Fruit fly (Drosophila melanogaster) whole organism, embryonic: ENCODE results near the gene CG7974.

Experiments used
- Atf3 ChIP-seq: fragments of 200-800 bp; sonication (Bioruptor generic); optimal IDR thresholded peaks from 3 replicates; lab custom pipeline; 2016; ENCODE audit warnings: missing biosample characterization, missing genetic modification characterization
- CG12299 ChIP-seq: fragments of 200-800 bp; sonication (Bioruptor generic); optimal IDR thresholded peaks from 2 replicates; lab custom pipeline; 2018; ENCODE audit warnings: missing biosample characterization, mild to moderate bottlenecking, missing genetic modification characterization
- CG13894 ChIP-seq: fragments of 200-800 bp; sonication (Bioruptor generic); optimal IDR thresholded peaks from 3 replicates; lab custom pipeline; 2018; ENCODE audit warnings: missing biosample characterization, mild to moderate bottlenecking, missing genetic modification characterization, moderate library complexity
- CG1529 ChIP-seq: fragments of 200-800 bp; sonication (Bioruptor generic); optimal IDR thresholded peaks from 3 replicates; lab custom pipeline; 2018; ENCODE audit warnings: missing biosample characterization, missing genetic modification characterization
- CG17328 ChIP-seq: fragments of 200-800 bp; sonication (Bioruptor generic); IDR thresholded peaks from 2 replicates; pipeline ENCODE4 v1.3.6; 2022; ENCODE audit warnings: missing biosample characterization, missing genetic modification characterization
- CG2120 ChIP-seq: fragments of 200-800 bp; sonication (Bioruptor generic); optimal IDR thresholded peaks from 3 replicates; lab custom pipeline; 2016; ENCODE audit warnings: missing biosample characterization, missing genetic modification characterization
- CG31224 ChIP-seq: fragments of 200-800 bp; sonication (Bioruptor generic); IDR thresholded peaks from 2 replicates; pipeline ENCODE4 v1.3.6; 2022; ENCODE audit warnings: missing biosample characterization, missing genetic modification characterization
- CG34376 ChIP-seq: fragments of 200-800 bp; sonication (Bioruptor generic); optimal IDR thresholded peaks from 2 replicates; lab custom pipeline; 2018; ENCODE audit warnings: missing biosample characterization, mild to moderate bottlenecking, missing genetic modification characterization
- CG3726 ChIP-seq: fragments of 200-800 bp; sonication (Bioruptor generic); IDR thresholded peaks from 3 replicates; pipeline ENCODE4, ENCODE4 v1.3.6; 2022; ENCODE audit warnings: missing biosample characterization, missing genetic modification characterization
- CG43689 ChIP-seq: fragments of 200-800 bp; sonication (Bioruptor generic); IDR thresholded peaks from 2 replicates; pipeline ENCODE4 v1.3.6; 2022; ENCODE audit warnings: missing biosample characterization, missing genetic modification characterization
- CG6175 ChIP-seq: fragments of 200-800 bp; sonication (Bioruptor generic); IDR thresholded peaks from 3 replicates; pipeline ENCODE4 v1.3.6; 2022; ENCODE audit warnings: missing biosample characterization, missing genetic modification characterization
- CG6765 ChIP-seq: fragments of 200-800 bp; sonication (Bioruptor generic); optimal IDR thresholded peaks from 3 replicates; lab custom pipeline; 2017; ENCODE audit warnings: missing biosample characterization, mild to moderate bottlenecking, missing genetic modification characterization
- CG7556 ChIP-seq: fragments of 200-800 bp; sonication (Bioruptor generic); optimal IDR thresholded peaks from 2 replicates; lab custom pipeline; 2017; ENCODE audit warnings: missing biosample characterization, mild to moderate bottlenecking, missing genetic modification characterization
- CG9437 ChIP-seq: fragments of 200-800 bp; sonication (Bioruptor generic); optimal IDR thresholded peaks from 2 replicates; lab custom pipeline; 2018; ENCODE audit warnings: missing biosample characterization, mild to moderate bottlenecking, missing genetic modification characterization
- CG9932 ChIP-seq: fragments of 200-800 bp; sonication (Bioruptor generic); IDR thresholded peaks from 2 replicates; pipeline ENCODE4 v1.3.6; 2022; ENCODE audit warnings: missing biosample characterization, missing genetic modification characterization
- CTCF ChIP-seq: fragments of 200-800 bp; sonication (Bioruptor generic); optimal IDR thresholded peaks from 2 replicates; lab custom pipeline; 2017; ENCODE audit warnings: missing biosample characterization, mild to moderate bottlenecking, missing genetic modification characterization, moderate library complexity
- Fer2 ChIP-seq: fragments of 200-800 bp; sonication (Bioruptor generic); optimal IDR thresholded peaks from 2 replicates; lab custom pipeline; 2018; ENCODE audit warnings: missing biosample characterization, mild to moderate bottlenecking, missing genetic modification characterization, moderate library complexity
- HLH4C ChIP-seq: fragments of 200-800 bp; sonication (Bioruptor generic); IDR thresholded peaks from 3 replicates; pipeline ENCODE4 v1.3.6; 2022; ENCODE audit warnings: missing biosample characterization, missing genetic modification characterization; ENCODE audit not compliant: partially characterized antibody
- HLH54F ChIP-seq: fragments of 200-800 bp; sonication (Bioruptor generic); optimal IDR thresholded peaks from 3 replicates; lab custom pipeline; 2016; ENCODE audit warnings: missing biosample characterization, missing genetic modification characterization
- Hand ChIP-seq: fragments of 200-800 bp; sonication (Bioruptor generic); optimal IDR thresholded peaks from 2 replicates; lab custom pipeline; 2017; ENCODE audit warnings: mild to moderate bottlenecking, missing biosample characterization, missing genetic modification reagents, missing genetic modification characterization
- Kr ChIP-seq: fragments of 200-800 bp; sonication (Bioruptor generic); optimal IDR thresholded peaks from 2 replicates; lab custom pipeline; 2017; ENCODE audit warnings: missing biosample characterization, mild to moderate bottlenecking, missing genetic modification characterization
- Lim3 ChIP-seq: fragments of 200-800 bp; sonication (Bioruptor generic); IDR thresholded peaks from 2 replicates; pipeline ENCODE4 v1.3.6; 2022; ENCODE audit warnings: missing biosample characterization, missing genetic modification characterization
- MTF-1 ChIP-seq: fragments of 200-800 bp; sonication (Bioruptor generic); optimal IDR thresholded peaks from 2 replicates; lab custom pipeline; 2018; ENCODE audit warnings: missing biosample characterization, mild to moderate bottlenecking, missing genetic modification characterization, borderline replicate concordance
- NC2β ChIP-seq: fragments of 200-800 bp; sonication (Bioruptor generic); optimal IDR thresholded peaks from 2 replicates; lab custom pipeline; 2016; ENCODE audit warnings: missing biosample characterization, missing genetic modification characterization
- NK7.1 ChIP-seq: fragments of 200-800 bp; sonication (Bioruptor generic); optimal IDR thresholded peaks from 3 replicates; lab custom pipeline; 2016; ENCODE audit warnings: missing biosample characterization, missing genetic modification characterization
- Ravus ChIP-seq: fragments of 200-800 bp; sonication (Bioruptor generic); IDR thresholded peaks from 2 replicates; pipeline ENCODE4 v1.3.6; 2022; ENCODE audit warnings: missing biosample characterization, missing genetic modification characterization
- Rfx ChIP-seq: fragments of 200-800 bp; sonication (Bioruptor generic); IDR thresholded peaks from 2 replicates; pipeline ENCODE4 v1.3.6; 2022; ENCODE audit warnings: missing biosample characterization, missing genetic modification characterization
- Scr ChIP-seq: fragments of 200-800 bp; sonication (Bioruptor generic); IDR thresholded peaks from 2 replicates; pipeline ENCODE4 v1.3.6; 2022; ENCODE audit warnings: missing biosample characterization, missing genetic modification characterization; ENCODE audit not compliant: partially characterized antibody
- Six4 ChIP-seq: fragments of 200-800 bp; sonication (Bioruptor generic); optimal IDR thresholded peaks from 2 replicates; lab custom pipeline; 2016; ENCODE audit warnings: missing biosample characterization, missing genetic modification characterization
- Ssrp ChIP-seq: fragments of 200-800 bp; sonication (Bioruptor generic); optimal IDR thresholded peaks from 2 replicates; lab custom pipeline; 2018; ENCODE audit warnings: missing biosample characterization, mild to moderate bottlenecking, missing genetic modification characterization, moderate library complexity
- Vsx1 ChIP-seq: fragments of 200-800 bp; sonication (Bioruptor generic); optimal IDR thresholded peaks from 2 replicates; lab custom pipeline; 2017; ENCODE audit warnings: missing biosample characterization, mild to moderate bottlenecking, missing genetic modification characterization, missing genetic modification reagents
- al ChIP-seq: fragments of 200-800 bp; sonication (Bioruptor generic); IDR thresholded peaks from 2 replicates; pipeline ENCODE4 v1.3.6; 2022; ENCODE audit warnings: missing biosample characterization, missing genetic modification characterization
- az2 ChIP-seq: fragments of 200-800 bp; sonication (Bioruptor generic); optimal IDR thresholded peaks from 3 replicates; lab custom pipeline; 2016; ENCODE audit warnings: missing biosample characterization, missing genetic modification characterization
- cato ChIP-seq: fragments of 200-800 bp; sonication (Bioruptor generic); optimal IDR thresholded peaks from 2 replicates; lab custom pipeline; 2016; ENCODE audit warnings: missing biosample characterization, missing genetic modification characterization, borderline replicate concordance
- cg ChIP-seq: fragments of 200-800 bp; sonication (Bioruptor generic); optimal IDR thresholded peaks from 3 replicates; lab custom pipeline; 2019; ENCODE audit warnings: missing biosample characterization, mild to moderate bottlenecking, missing genetic modification characterization, moderate library complexity
- emc ChIP-seq: fragments of 200-800 bp; sonication (Bioruptor generic); optimal IDR thresholded peaks from 2 replicates; lab custom pipeline; 2016; ENCODE audit warnings: missing biosample characterization, missing genetic modification characterization
- gcm2 ChIP-seq: fragments of 200-800 bp; sonication (Bioruptor generic); optimal IDR thresholded peaks from 2 replicates; lab custom pipeline; 2016; ENCODE audit warnings: missing biosample characterization, missing genetic modification characterization
- h ChIP-seq: fragments of >200 bp; optimal IDR thresholded peaks from 2 replicates; lab custom pipeline; 2017
- lbe ChIP-seq: fragments of 200-800 bp; sonication (Bioruptor generic); optimal IDR thresholded peaks from 2 replicates; lab custom pipeline; 2016; ENCODE audit warnings: missing biosample characterization, mild to moderate bottlenecking, missing genetic modification characterization
- pb ChIP-seq: fragments of 200-800 bp; sonication (Bioruptor generic); optimal IDR thresholded peaks from 3 replicates; lab custom pipeline; 2016; ENCODE audit warnings: missing biosample characterization, missing genetic modification characterization
- prd ChIP-seq, 3 experiments: fragments of >200 bp in 2 of 3; fragments of 200-800 bp in 1 of 3; sonication (Bioruptor generic) in 1 of 3; optimal IDR thresholded peaks in 2 of 3; IDR thresholded peaks in 1 of 3; 2 replicates in 2 of 3; 3 replicates in 1 of 3; pipeline versions ENCODE4 v1.3.6 to Lab custom; 2017 to 2022; ENCODE audit warnings: missing biosample characterization in 1 of 3, missing genetic modification characterization in 1 of 3
- pros ChIP-seq: fragments of 200-800 bp; sonication (Bioruptor generic); optimal IDR thresholded peaks from 3 replicates; lab custom pipeline; 2019; ENCODE audit warnings: missing biosample characterization, mild to moderate bottlenecking, missing genetic modification characterization, moderate library complexity
- salm ChIP-seq: fragments of 200-800 bp; sonication (Bioruptor generic); optimal IDR thresholded peaks from 2 replicates; lab custom pipeline; 2018; ENCODE audit warnings: missing biosample characterization, mild to moderate bottlenecking, missing genetic modification characterization
- sc ChIP-seq, 3 experiments: fragments of >200 bp in 2 of 3; fragments of 200-800 bp in 1 of 3; sonication (Bioruptor generic) in 1 of 3; optimal IDR thresholded peaks; 2 replicates in 2 of 3; 3 replicates in 1 of 3; lab custom pipeline; 2017; ENCODE audit warnings: mild to moderate bottlenecking in 1 of 3, missing biosample characterization in 1 of 3, missing genetic modification characterization in 1 of 3, missing genetic modification reagents in 1 of 3
- scrt ChIP-seq: fragments of 200-800 bp; sonication (Bioruptor generic); optimal IDR thresholded peaks from 2 replicates; lab custom pipeline; 2018; ENCODE audit warnings: missing biosample characterization, mild to moderate bottlenecking, missing genetic modification characterization, moderate library complexity
- sd ChIP-seq: fragments of 200-800 bp; sonication (Bioruptor generic); optimal IDR thresholded peaks from 3 replicates; lab custom pipeline; 2018; ENCODE audit warnings: missing biosample characterization, mild to moderate bottlenecking, missing genetic modification characterization, moderate library complexity
- seq ChIP-seq: fragments of 200-800 bp; sonication (Bioruptor generic); IDR thresholded peaks from 2 replicates; pipeline ENCODE4 v1.3.6; 2022; ENCODE audit warnings: missing biosample characterization, missing genetic modification characterization
- slou ChIP-seq: fragments of 200-800 bp; sonication (Bioruptor generic); optimal IDR thresholded peaks from 3 replicates; lab custom pipeline; 2016; ENCODE audit warnings: missing biosample characterization, missing genetic modification characterization
- sob ChIP-seq: fragments of 200-800 bp; sonication (Bioruptor generic); IDR thresholded peaks from 2 replicates; pipeline ENCODE4 v1.3.6; 2022; ENCODE audit warnings: missing biosample characterization, missing genetic modification characterization
- zen2 ChIP-seq: fragments of 200-800 bp; sonication (Bioruptor generic); IDR thresholded peaks from 3 replicates; pipeline ENCODE4 v1.3.6; 2022; ENCODE audit warnings: missing biosample characterization, missing genetic modification characterization; ENCODE audit not compliant: partially characterized antibody

Gene CG7974

dm6 chr3L:1639185-1639812 lies 25.6 kb upstream of the CG7974 start, which contains the start of the genes Mettl2 and Bgb (continued):
- TF ChIP-seq cg (no peak), Atf3 (GFP tag; lab: Kevin White, UChicago) (peak; percentile 71), prd (optimal IDR thresholded peaks at IDR 0.05; lab: Kevin White, UChicago) (no peak), prd (GFP tag; IDR thresholded peaks at IDR 0.05; lab: Robert Waterston, UW) (peak; percentile 91), Hand (GFP tag; lab: Kevin White, UChicago) (no peak), al (GFP tag; lab: Robert Waterston, UW) (peak; percentile 88), sob (GFP tag; lab: Robert Waterston, UW) (peak; percentile 82), emc (GFP tag; lab: Kevin White, UChicago) (peak; percentile 48), pb (GFP tag; lab: Kevin White, UChicago) (peak; percentile 46), Ssrp (tag; lab: Kevin White, UChicago) (peak; percentile 73), Fer2 (tag; lab: Kevin White, UChicago) (peak; percentile 74), NC2β (GFP tag; lab: Kevin White, UChicago) (peak; percentile 63), NK7.1 (GFP tag; lab: Kevin White, UChicago) (peak; percentile 48), Vsx1 (GFP tag; lab: Kevin White, UChicago) (no peak), CTCF (GFP tag; lab: Kevin White, UChicago) (no peak), az2 (peak; percentile 72), CG9437 (GFP tag; lab: Kevin White, UChicago) (peak; percentile 61), CG43689 (GFP tag; lab: Robert Waterston, UW) (no peak), Lim3 (no peak), cato (GFP tag; lab: Kevin White, UChicago) (peak; percentile 66), sd (tag; lab: Kevin White, UChicago) (no peak), MTF-1 (GFP tag; lab: Kevin White, UChicago) (no peak), Scr (GFP tag; lab: Robert Waterston, UW) (peak; percentile 90), CG34376 (GFP tag; lab: Kevin White, UChicago) (peak; percentile 48), HLH4C (GFP tag; lab: Robert Waterston, UW) (peak; percentile 56; the same call in 2 of the 3 replicates), CG9932 (peak; percentile 91), HLH54F (GFP tag; lab: Kevin White, UChicago) (peak; percentile 81), Kr (no peak), scrt (GFP tag; lab: Kevin White, UChicago) (no peak), pros (GFP tag; lab: Kevin White, UChicago) (no peak), Rfx (GFP tag; lab: Robert Waterston, UW) (peak; percentile 90), CG6765 (GFP tag; lab: Kevin White, UChicago) (peak; percentile 34), Six4 (GFP tag; lab: Kevin White, UChicago) (peak; percentile 63), gcm2 (GFP tag; lab: Kevin White, UChicago) (no peak), h (lab: Kevin White, UChicago) (no peak), seq (GFP tag; lab: Robert Waterston, UW) (peak; percentile 44; the same call in 1 of the 2 replicates), CG7556 (GFP tag; lab: Kevin White, UChicago) (peak; percentile 55), CG12299 (tag; lab: Kevin White, UChicago) (no peak), CG3726 (GFP tag; lab: Robert Waterston, UW) (peak; percentile 76; the same call in 2 of the 3 replicates), CG13894 (tag; lab: Kevin White, UChicago) (peak; percentile 45), CG1529 (GFP tag; lab: Kevin White, UChicago) (peak; percentile 6), Ravus (GFP tag; lab: Robert Waterston, UW) (no peak), lbe (GFP tag; lab: Kevin White, UChicago) (peak; percentile 2), salm (tag; lab: Kevin White, UChicago) (no peak), CG31224 (GFP tag; lab: Robert Waterston, UW) (peak; percentile 72), slou (GFP tag; lab: Kevin White, UChicago) (peak; percentile 63), CG6175 (GFP tag; lab: Robert Waterston, UW) (peak; percentile 61; the same call in 1 of the 3 replicates), zen2 (GFP tag; lab: Robert Waterston, UW) (no peak), sc (optimal IDR thresholded peaks at IDR 0.05; lab: Kevin White, UChicago) (no peak), sc (GFP tag; optimal IDR thresholded peaks at IDR 0.05; lab: Kevin White, UChicago) (no peak), CG17328 (GFP tag; lab: Robert Waterston, UW) (peak; percentile 63), CG2120 (GFP tag; lab: Kevin White, UChicago) (peak; percentile 88)
